Fruit fly (Drosophila melanogaster): ENCODE measurements around the gene Prx1.

DNA sequence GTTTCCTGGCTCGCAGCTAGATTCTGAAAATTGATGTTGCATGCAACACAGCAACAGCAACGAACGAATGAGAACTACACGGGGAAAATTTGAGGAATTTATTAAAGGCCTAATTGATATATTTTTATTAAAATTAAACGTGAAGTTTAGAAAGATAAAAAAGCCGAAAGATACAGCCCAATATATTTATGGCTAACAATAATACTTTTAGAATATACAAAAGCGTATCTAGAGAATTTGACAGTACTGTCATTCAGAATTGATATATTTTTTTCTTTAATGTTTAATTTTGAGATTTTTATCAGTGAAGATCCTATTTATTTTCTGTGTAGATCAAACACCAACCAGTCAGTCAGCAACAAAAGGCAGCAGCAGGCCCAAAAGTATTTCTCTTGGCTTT, 33.1 kb downstream of the Prx1 start:
- TF ChIP-seq Blimp-1 (GFP tag; optimal IDR thresholded peaks at IDR 0.05) (no peak), Gug (GFP tag; IDR thresholded peaks at IDR 0.05) (peak; percentile 39; the same call in 1 of the 2 replicates), fd85E (GFP tag; optimal IDR thresholded peaks at IDR 0.05) (no peak), vri (GFP tag; optimal IDR thresholded peaks at IDR 0.05) (no peak), CG6276 (GFP tag; optimal IDR thresholded peaks at IDR 0.05) (peak; percentile 32), CG6808 (GFP tag; optimal IDR thresholded peaks at IDR 0.05) (peak; percentile 72), Eip75B (GFP tag; optimal IDR thresholded peaks at IDR 0.05) (peak; percentile 53), Lpt (GFP tag; optimal IDR thresholded peaks at IDR 0.05) (peak; percentile 70), Sox14 (GFP tag; optimal IDR thresholded peaks at IDR 0.05) (peak; percentile 53), fkh (GFP tag; optimal IDR thresholded peaks at IDR 0.05) (no peak), salr (GFP tag; optimal IDR thresholded peaks at IDR 0.05) (peak in 1 of 2 experiments; percentile 84), CG8319 (GFP tag; optimal IDR thresholded peaks at IDR 0.05) (no peak), CG3032 (tag; optimal IDR thresholded peaks at IDR 0.05) (peak; percentile 80)

All from whole organism, prepupa.